Fruit fly (Drosophila melanogaster) whole organism, embryonic: ENCODE data around the gene CG42324.

ENCODE experiments used
- CG1024 ChIP-seq: fragments of 200-800 bp; sonication (Bioruptor generic); IDR thresholded peaks from 2 replicates; pipeline ENCODE4 v1.3.6; 2022; ENCODE audit warnings: missing biosample characterization, missing genetic modification characterization
- CG10654 ChIP-seq: fragments of 200-800 bp; sonication (Bioruptor generic); optimal IDR thresholded peaks from 2 replicates; lab custom pipeline; 2016; ENCODE audit warnings: missing biosample characterization, missing genetic modification characterization
- CG11695 ChIP-seq: fragments of 200-800 bp; sonication (Bioruptor generic); IDR thresholded peaks from 3 replicates; pipeline ENCODE4 v1.3.6; 2022; ENCODE audit warnings: missing biosample characterization, missing genetic modification characterization
- CG11723 ChIP-seq: fragments of 200-800 bp; sonication (Bioruptor generic); optimal IDR thresholded peaks from 2 replicates; lab custom pipeline; 2017; ENCODE audit warnings: missing biosample characterization, mild to moderate bottlenecking, missing genetic modification characterization
- CG13287 ChIP-seq: fragments of 200-800 bp; sonication (Bioruptor generic); IDR thresholded peaks from 2 replicates; pipeline ENCODE4 v1.3.6; 2022; ENCODE audit warnings: missing biosample characterization, missing genetic modification characterization; ENCODE audit not compliant: partially characterized antibody
- CG14050 ChIP-seq: fragments of 200-800 bp; sonication (Bioruptor generic); IDR thresholded peaks from 3 replicates; pipeline ENCODE4 v1.3.6; 2022; ENCODE audit warnings: missing biosample characterization, missing genetic modification characterization
- CG14667 ChIP-seq: fragments of 200-800 bp; sonication (Bioruptor generic); IDR thresholded peaks from 2 replicates; pipeline ENCODE4 v1.3.6; 2022; ENCODE audit warnings: missing biosample characterization, missing genetic modification characterization
- CG15514 ChIP-seq: fragments of 200-800 bp; sonication (Bioruptor generic); optimal IDR thresholded peaks from 3 replicates; lab custom pipeline; 2017; ENCODE audit warnings: missing biosample characterization, missing genetic modification characterization, mild to moderate bottlenecking, moderate library complexity, missing genetic modification reagents
- CG17829 ChIP-seq: fragments of 200-800 bp; optimal IDR thresholded peaks from 2 replicates; lab custom pipeline; 2019; ENCODE audit warnings: missing biosample characterization, mild to moderate bottlenecking, missing genetic modification characterization, moderate library complexity
- CG18011 ChIP-seq: fragments of 200-800 bp; sonication (Bioruptor generic); optimal IDR thresholded peaks from 2 replicates; lab custom pipeline; 2017; ENCODE audit warnings: missing biosample characterization, missing genetic modification characterization, mild to moderate bottlenecking, moderate library complexity, missing genotype
- CG2199 ChIP-seq: fragments of 200-800 bp; sonication (Bioruptor generic); IDR thresholded peaks from 3 replicates; pipeline ENCODE4 v1.3.6; 2022; ENCODE audit warnings: missing biosample characterization, missing genetic modification characterization
- CG2712 ChIP-seq: fragments of 200-800 bp; optimal IDR thresholded peaks from 3 replicates; lab custom pipeline; 2019; ENCODE audit warnings: missing biosample characterization, mild to moderate bottlenecking, missing genetic modification characterization, moderate library complexity
- CG30403 ChIP-seq: fragments of 200-800 bp; sonication (Bioruptor generic); optimal IDR thresholded peaks from 3 replicates; lab custom pipeline; 2016; ENCODE audit warnings: missing biosample characterization, missing genetic modification characterization
- CG3407 ChIP-seq: fragments of 200-800 bp; sonication (Bioruptor generic); optimal IDR thresholded peaks from 2 replicates; lab custom pipeline; 2018; ENCODE audit warnings: missing biosample characterization, mild to moderate bottlenecking, missing genetic modification characterization
- CG34376 ChIP-seq: fragments of 200-800 bp; sonication (Bioruptor generic); optimal IDR thresholded peaks from 2 replicates; lab custom pipeline; 2018; ENCODE audit warnings: missing biosample characterization, mild to moderate bottlenecking, missing genetic modification characterization
- CG4282 ChIP-seq: fragments of 200-800 bp; sonication (Bioruptor generic); optimal IDR thresholded peaks from 2 replicates; lab custom pipeline; 2016; ENCODE audit warnings: missing biosample characterization, missing genetic modification characterization
- CG4820 ChIP-seq: fragments of 200-800 bp; sonication (Bioruptor generic); optimal IDR thresholded peaks from 3 replicates; lab custom pipeline; 2016; ENCODE audit warnings: missing biosample characterization, missing genetic modification characterization
- CG5953 ChIP-seq: fragments of 200-800 bp; sonication (Bioruptor generic); IDR thresholded peaks from 2 replicates; pipeline ENCODE4 v1.3.6; 2022; ENCODE audit warnings: missing biosample characterization, missing genetic modification characterization
- CG6813 ChIP-seq: fragments of 200-800 bp; sonication (Bioruptor generic); optimal IDR thresholded peaks from 2 replicates; lab custom pipeline; 2017; ENCODE audit warnings: missing biosample characterization, missing genetic modification characterization, mild to moderate bottlenecking, moderate library complexity, missing genetic modification reagents
- CG9609 ChIP-seq: fragments of 200-800 bp; sonication (Bioruptor generic); optimal IDR thresholded peaks from 3 replicates; lab custom pipeline; 2016; ENCODE audit warnings: missing biosample characterization, missing genetic modification characterization
- CG9876 ChIP-seq: fragments of 200-800 bp; sonication (Bioruptor generic); optimal IDR thresholded peaks from 2 replicates; lab custom pipeline; 2016; ENCODE audit warnings: missing biosample characterization, missing genetic modification characterization
- CG9932 ChIP-seq: fragments of 200-800 bp; sonication (Bioruptor generic); IDR thresholded peaks from 2 replicates; pipeline ENCODE4 v1.3.6; 2022; ENCODE audit warnings: missing biosample characterization, missing genetic modification characterization
- Jarid2 ChIP-seq: fragments of 200-800 bp; sonication (Bioruptor generic); optimal IDR thresholded peaks from 3 replicates; lab custom pipeline; 2017; ENCODE audit warnings: mild to moderate bottlenecking, missing biosample characterization, missing genetic modification reagents, missing genetic modification characterization
- MESR4 ChIP-seq: fragments of 200-800 bp; sonication (Bioruptor generic); optimal IDR thresholded peaks from 2 replicates; lab custom pipeline; 2018; ENCODE audit warnings: missing biosample characterization, mild to moderate bottlenecking, missing genetic modification characterization, moderate library complexity
- Myb ChIP-seq: fragments of 200-800 bp; sonication (Bioruptor generic); optimal IDR thresholded peaks from 2 replicates; lab custom pipeline; 2016; ENCODE audit warnings: missing biosample characterization, missing genetic modification characterization
- NfI ChIP-seq: fragments of 200-800 bp; sonication (Bioruptor generic); optimal IDR thresholded peaks from 3 replicates; lab custom pipeline; 2018; ENCODE audit warnings: missing biosample characterization, mild to moderate bottlenecking, missing genetic modification characterization, moderate library complexity
- Sry-δ ChIP-seq: fragments of 200-800 bp; sonication (Bioruptor generic); optimal IDR thresholded peaks from 2 replicates; lab custom pipeline; 2016; ENCODE audit warnings: missing biosample characterization, missing genetic modification characterization
- Ssrp ChIP-seq: fragments of 200-800 bp; sonication (Bioruptor generic); optimal IDR thresholded peaks from 2 replicates; lab custom pipeline; 2018; ENCODE audit warnings: missing biosample characterization, mild to moderate bottlenecking, missing genetic modification characterization, moderate library complexity
- ase ChIP-seq: fragments of 200-800 bp; sonication (Bioruptor generic); IDR thresholded peaks from 3 replicates; pipeline ENCODE4 v1.3.6; 2022; ENCODE audit warnings: missing biosample characterization, missing genetic modification characterization
- az2 ChIP-seq: fragments of 200-800 bp; sonication (Bioruptor generic); optimal IDR thresholded peaks from 3 replicates; lab custom pipeline; 2016; ENCODE audit warnings: missing biosample characterization, missing genetic modification characterization
- bowl ChIP-seq: fragments of 200-800 bp; sonication (Bioruptor generic); IDR thresholded peaks from 2 replicates; pipeline ENCODE4 v1.3.6; 2022; ENCODE audit warnings: missing biosample characterization, missing genetic modification characterization
- cato ChIP-seq: fragments of 200-800 bp; sonication (Bioruptor generic); optimal IDR thresholded peaks from 2 replicates; lab custom pipeline; 2016; ENCODE audit warnings: missing biosample characterization, missing genetic modification characterization, borderline replicate concordance
- ci ChIP-seq: fragments of 200-800 bp; sonication (Bioruptor generic); IDR thresholded peaks from 3 replicates; pipeline ENCODE4 v1.3.6; 2022; ENCODE audit warnings: missing biosample characterization, missing genetic modification characterization
- dpn ChIP-seq, 2 experiments: fragments of 200-800 bp; sonication (Bioruptor generic); optimal IDR thresholded peaks; 3 replicates each; lab custom pipeline; 2016; ENCODE audit warnings: missing biosample characterization in 2 of 2, missing genetic modification characterization in 2 of 2
- ems ChIP-seq: fragments of 200-800 bp; sonication (Bioruptor generic); optimal IDR thresholded peaks from 3 replicates; lab custom pipeline; 2016; ENCODE audit warnings: missing biosample characterization, missing genetic modification characterization
- gsb-n ChIP-seq: fragments of 200-800 bp; sonication (Bioruptor generic); optimal IDR thresholded peaks from 3 replicates; lab custom pipeline; 2018; ENCODE audit warnings: missing biosample characterization, mild to moderate bottlenecking, missing genetic modification characterization
- hb ChIP-seq: fragments of 200-800 bp; sonication (Bioruptor generic); IDR thresholded peaks from 3 replicates; pipeline ENCODE4 v1.3.6; 2022; ENCODE audit warnings: missing biosample characterization, missing genetic modification characterization; ENCODE audit not compliant: partially characterized antibody
- kay ChIP-seq: fragments of 200-800 bp; sonication (Bioruptor generic); optimal IDR thresholded peaks from 2 replicates; lab custom pipeline; 2016; ENCODE audit warnings: missing biosample characterization, missing genetic modification characterization
- knrl ChIP-seq: fragments of 200-800 bp; sonication (Bioruptor generic); IDR thresholded peaks from 3 replicates; pipeline ENCODE4 v1.3.6; 2022; ENCODE audit warnings: missing biosample characterization, missing genetic modification characterization; ENCODE audit not compliant: partially characterized antibody
- lilli ChIP-seq: fragments of 200-800 bp; sonication (Bioruptor generic); optimal IDR thresholded peaks from 3 replicates; lab custom pipeline; 2016; ENCODE audit warnings: missing biosample characterization, missing genetic modification characterization
- lola ChIP-seq, 3 experiments: fragments of >200 bp in 2 of 3; fragments of 200-800 bp in 1 of 3; sonication (Bioruptor generic) in 1 of 3; optimal IDR thresholded peaks; 2 replicates each; lab custom pipeline; 2017 to 2019; ENCODE audit warnings: missing biosample characterization in 3 of 3, missing genetic modification characterization in 3 of 3, mild to moderate bottlenecking in 1 of 3, moderate library complexity in 1 of 3
- nerfin-1 ChIP-seq: fragments of 200-800 bp; sonication (Bioruptor generic); optimal IDR thresholded peaks from 3 replicates; lab custom pipeline; 2019; ENCODE audit warnings: missing biosample characterization, mild to moderate bottlenecking, missing genetic modification characterization, moderate library complexity
- nom ChIP-seq: fragments of 200-800 bp; sonication (Bioruptor generic); optimal IDR thresholded peaks from 2 replicates; lab custom pipeline; 2017; ENCODE audit warnings: missing biosample characterization, missing genetic modification characterization, mild to moderate bottlenecking, moderate library complexity, missing genetic modification reagents
- org-1 ChIP-seq: fragments of 200-800 bp; sonication (Bioruptor generic); optimal IDR thresholded peaks from 2 replicates; lab custom pipeline; 2017; ENCODE audit warnings: missing biosample characterization, missing genetic modification characterization
- ro ChIP-seq: fragments of 200-800 bp; sonication (Bioruptor generic); IDR thresholded peaks from 2 replicates; pipeline ENCODE4 v1.3.6; 2022; ENCODE audit warnings: missing biosample characterization, missing genetic modification characterization
- sens ChIP-seq: fragments of 200-800 bp; sonication (Bioruptor generic); peaks from one replicate; lab custom pipeline; 2016; ENCODE audit warnings: missing biosample characterization, missing genetic modification characterization
- stwl ChIP-seq: fragments of 200-800 bp; sonication (Bioruptor generic); optimal IDR thresholded peaks from 3 replicates; lab custom pipeline; 2018; ENCODE audit warnings: missing biosample characterization, mild to moderate bottlenecking, missing genetic modification characterization, moderate library complexity
- tap ChIP-seq: fragments of 200-800 bp; optimal IDR thresholded peaks from 3 replicates; lab custom pipeline; 2019; ENCODE audit warnings: missing biosample characterization, mild to moderate bottlenecking, missing genetic modification characterization, moderate library complexity
- toy ChIP-seq: fragments of 200-800 bp; sonication (Bioruptor generic); IDR thresholded peaks from 2 replicates; pipeline ENCODE4 v1.3.6; 2022; ENCODE audit warnings: missing biosample characterization, missing genetic modification characterization
- trem ChIP-seq: fragments of 200-800 bp; optimal IDR thresholded peaks from 3 replicates; lab custom pipeline; 2019; ENCODE audit warnings: missing biosample characterization, mild to moderate bottlenecking, missing genetic modification characterization, moderate library complexity
- zf30C ChIP-seq: fragments of 200-800 bp; sonication (Bioruptor generic); optimal IDR thresholded peaks from 3 replicates; lab custom pipeline; 2018; ENCODE audit warnings: missing biosample characterization, mild to moderate bottlenecking, missing genetic modification characterization

CG42324 gene

DNA sequence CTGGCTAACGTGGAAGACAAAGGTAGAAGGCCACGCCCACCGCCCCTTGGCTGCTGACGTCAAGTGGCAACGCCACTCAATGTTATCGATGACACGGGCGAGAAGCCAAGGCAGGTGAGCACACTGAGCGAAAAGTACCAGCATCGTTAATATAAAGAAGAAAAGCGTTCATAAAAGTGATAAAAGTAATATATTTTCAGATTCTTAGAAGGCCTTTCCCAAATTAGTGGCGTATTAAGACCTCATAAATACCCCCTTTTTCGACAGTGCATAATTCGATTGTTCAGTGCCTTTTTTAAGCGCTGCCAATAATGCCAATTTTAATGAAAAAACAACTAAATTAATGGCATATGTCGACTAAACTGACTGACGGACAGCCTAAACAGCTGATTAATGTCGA, 22.6 kb upstream of the CG42324 start (continued):
- no peak for TF ChIP-seq nerfin-1 (tag; lab: Kevin White, UChicago)
- TF ChIP-seq Sry-δ (GFP tag; lab: Kevin White, UChicago): no peak
- no peak for TF ChIP-seq CG34376 (GFP tag; lab: Kevin White, UChicago)
- peak; percentile 64 for TF ChIP-seq CG9932 (GFP tag; lab: Robert Waterston, UW)
- no peak for TF ChIP-seq ase (GFP tag; lab: Robert Waterston, UW)
- TF ChIP-seq lilli (GFP tag; lab: Kevin White, UChicago): peak; percentile 41
- TF ChIP-seq NfI (GFP tag; lab: Kevin White, UChicago): peak; percentile 31
- TF ChIP-seq toy: no peak
- no peak for TF ChIP-seq ro (GFP tag; lab: Robert Waterston, UW)
- no peak for TF ChIP-seq cato
- no peak for TF ChIP-seq Jarid2 (GFP tag; lab: Kevin White, UChicago)
- TF ChIP-seq CG14667 (GFP tag; lab: Robert Waterston, UW): no peak
- no peak for TF ChIP-seq CG4820 (GFP tag; lab: Kevin White, UChicago)
- TF ChIP-seq CG5953 (GFP tag; lab: Robert Waterston, UW): no peak
- TF ChIP-seq zf30C: no peak
- TF ChIP-seq CG9876: no peak
- no peak for TF ChIP-seq sens (GFP tag; lab: Kevin White, UChicago)
- TF ChIP-seq Ssrp (tag; lab: Kevin White, UChicago): peak; percentile 52
- peak in 1 of 3 experiments; percentile 29 for TF ChIP-seq lola (GFP tag; optimal IDR thresholded peaks at IDR 0.05; lab: Kevin White, UChicago)
- no peak for TF ChIP-seq CG1024 (GFP tag; lab: Robert Waterston, UW)
- TF ChIP-seq gsb-n (tag; lab: Kevin White, UChicago): no peak
- no peak for TF ChIP-seq tap (tag; lab: Kevin White, UChicago)
- TF ChIP-seq MESR4 (GFP tag; lab: Kevin White, UChicago): no peak
- no peak for TF ChIP-seq CG18011 (GFP tag; lab: Kevin White, UChicago)
- TF ChIP-seq CG17829: no peak
- peak; percentile 32 for TF ChIP-seq org-1 (GFP tag; lab: Kevin White, UChicago)
- no peak for TF ChIP-seq hb (GFP tag; lab: Robert Waterston, UW)
- peak; percentile 29 for TF ChIP-seq az2 (GFP tag; lab: Kevin White, UChicago)
- TF ChIP-seq CG11695 (GFP tag; lab: Robert Waterston, UW): no peak
- peak; percentile 2 for TF ChIP-seq CG11723
- TF ChIP-seq CG10654 (GFP tag; lab: Kevin White, UChicago): no peak
- TF ChIP-seq nom (GFP tag; lab: Kevin White, UChicago): no peak
- TF ChIP-seq CG2712 (tag; lab: Kevin White, UChicago): no peak
- no peak for TF ChIP-seq knrl (GFP tag; lab: Robert Waterston, UW)
- no peak for TF ChIP-seq CG13287
- peak; percentile 16 for TF ChIP-seq CG9609 (GFP tag; lab: Kevin White, UChicago)
- TF ChIP-seq kay: no peak
- TF ChIP-seq stwl: no peak
- TF ChIP-seq ci (GFP tag; lab: Robert Waterston, UW): peak; percentile 70; the same call in 2 of the 3 replicates
- no peak for TF ChIP-seq ems
- TF ChIP-seq CG3407 (GFP tag; lab: Kevin White, UChicago): no peak
- no peak for TF ChIP-seq Myb (GFP tag; lab: Kevin White, UChicago)
- no peak for TF ChIP-seq trem (tag; lab: Kevin White, UChicago)
- TF ChIP-seq CG14050: 0 out of 3 replicates have a peak, but pooled peaks have one; percentile 16
- TF ChIP-seq CG15514 (GFP tag; lab: Kevin White, UChicago): no peak
- TF ChIP-seq CG4282 (GFP tag; lab: Kevin White, UChicago): no peak
- no peak for TF ChIP-seq bowl (GFP tag; lab: Robert Waterston, UW)
- TF ChIP-seq CG6813 (GFP tag; lab: Kevin White, UChicago): no peak
- no peak for TF ChIP-seq CG2199 (GFP tag; lab: Robert Waterston, UW)
- TF ChIP-seq dpn (GFP tag; optimal IDR thresholded peaks at IDR 0.05; lab: Kevin White, UChicago): peak in 1 of 2 experiments; percentile 2
- TF ChIP-seq CG30403 (GFP tag; lab: Kevin White, UChicago): peak; percentile 39
